Worm (Caenorhabditis elegans) whole organism, early embryonic: Measurements from ENCODE around the gene gid-2.

Experiments
- B0310.2 ChIP-seq: sonication (generic microtip); optimal IDR thresholded peaks from 2 replicates; lab custom pipeline; 2016; ENCODE audit warnings: mild to moderate bottlenecking, missing genetic modification characterization, missing compliant biosample characterization
- F13C5.2 ChIP-seq: sonication (generic microtip); optimal IDR thresholded peaks from 2 replicates; lab custom pipeline; 2017; ENCODE audit warnings: mild to moderate bottlenecking, missing genetic modification characterization, inconsistent platforms, missing compliant biosample characterization
- aly-1 ChIP-seq: sonication (generic microtip); optimal IDR thresholded peaks from 2 replicates; lab custom pipeline; 2016; ENCODE audit warnings: missing genetic modification characterization, missing compliant biosample characterization
- ama-1 ChIP-seq: fragments of 150-350 bp; optimal IDR thresholded peaks from 2 replicates; lab custom pipeline; 2014
- ceh-13 ChIP-seq: fragments of 200-800 bp; sonication (Bioruptor generic); optimal IDR thresholded peaks from 2 replicates; lab custom pipeline; 2018; ENCODE audit warnings: mild to moderate bottlenecking, missing genetic modification characterization, missing compliant biosample characterization
- ceh-36 ChIP-seq: sonication (generic microtip); optimal IDR thresholded peaks from 2 replicates; lab custom pipeline; 2016; ENCODE audit warnings: missing genetic modification characterization, inconsistent platforms, missing compliant biosample characterization
- ets-7 ChIP-seq: sonication (generic microtip); optimal IDR thresholded peaks from 2 replicates; lab custom pipeline; 2016; ENCODE audit warnings: missing genotype, missing genetic modification characterization, missing compliant biosample characterization
- flt-1 ChIP-seq: fragments of 200-800 bp; sonication (Bioruptor generic); IDR thresholded peaks from 2 replicates; pipeline ENCODE4 v1.3.6; 2022; ENCODE audit warnings: missing genetic modification characterization, missing compliant biosample characterization
- hmbx-1 ChIP-seq: sonication (generic microtip); optimal IDR thresholded peaks from 2 replicates; lab custom pipeline; 2016; ENCODE audit warnings: mild to moderate bottlenecking, missing genetic modification characterization, missing compliant biosample characterization
- hmg-4 ChIP-seq: fragments of 200-800 bp; sonication (Bioruptor generic); optimal IDR thresholded peaks from 2 replicates; lab custom pipeline; 2018; ENCODE audit warnings: mild to moderate bottlenecking, missing genetic modification characterization, missing compliant biosample characterization
- hnd-1 ChIP-seq: sonication (generic microtip); optimal IDR thresholded peaks from 2 replicates; lab custom pipeline; 2016; ENCODE audit warnings: missing genetic modification characterization, missing compliant biosample characterization
- pes-1 ChIP-seq: fragments of 200-800 bp; sonication (Bioruptor generic); IDR thresholded peaks from 2 replicates; pipeline ENCODE4 v1.3.6; 2022; ENCODE audit warnings: missing genetic modification reagents, missing genetic modification characterization, missing compliant biosample characterization
- scrt-1 ChIP-seq: fragments of 200-800 bp; sonication (Bioruptor generic); IDR thresholded peaks from 2 replicates; pipeline ENCODE4 v1.3.6; 2022; ENCODE audit warnings: missing genetic modification characterization, missing compliant biosample characterization
- sea-1 ChIP-seq: fragments of 200-800 bp; sonication (Bioruptor generic); conservative IDR thresholded peaks from 2 replicates; pipeline ENCODE4 v1.3.6; 2022; ENCODE audit warnings: missing genetic modification characterization, missing compliant biosample characterization
- tbx-11 ChIP-seq: fragments of 200-800 bp; sonication (Bioruptor generic); IDR thresholded peaks from 2 replicates; pipeline ENCODE4 v1.3.6; 2022; ENCODE audit warnings: missing genetic modification characterization, missing compliant biosample characterization
- tbx-37 ChIP-seq: fragments of 200-800 bp; sonication (Bioruptor generic); conservative IDR thresholded peaks from 2 replicates; pipeline ENCODE4 v1.3.6; 2022; ENCODE audit warnings: missing genetic modification reagents, missing genetic modification characterization, missing compliant biosample characterization
- tra-4 ChIP-seq: sonication (generic microtip); optimal IDR thresholded peaks from 2 replicates; lab custom pipeline; 2017; ENCODE audit warnings: missing genetic modification characterization, missing compliant biosample characterization

Gene gid-2

DNA sequence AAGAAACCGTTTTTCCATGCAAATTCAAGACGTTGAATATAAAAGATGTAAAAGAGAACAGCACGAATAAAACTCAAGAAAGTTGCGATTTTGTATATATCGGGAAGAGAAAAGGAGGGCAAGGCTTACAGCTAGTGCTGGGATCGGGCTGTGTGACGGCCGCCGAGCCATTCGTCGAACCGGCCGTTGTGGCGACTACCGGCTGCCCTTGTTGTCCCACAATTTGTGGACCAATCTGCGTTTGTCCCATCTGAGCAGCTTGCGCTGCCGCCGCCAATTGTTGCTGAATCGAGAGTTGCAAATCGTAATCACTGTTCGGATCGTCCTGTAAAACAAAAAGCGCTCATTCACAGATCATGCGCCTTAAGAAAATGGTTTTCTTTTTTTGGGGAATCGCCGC is 8.5 kb upstream of the gid-2 start:
- TF ChIP-seq B0310.2 (peak; percentile 10), pes-1 (GFP tag; lab: Robert Waterston, UW) (no peak)

DNA sequence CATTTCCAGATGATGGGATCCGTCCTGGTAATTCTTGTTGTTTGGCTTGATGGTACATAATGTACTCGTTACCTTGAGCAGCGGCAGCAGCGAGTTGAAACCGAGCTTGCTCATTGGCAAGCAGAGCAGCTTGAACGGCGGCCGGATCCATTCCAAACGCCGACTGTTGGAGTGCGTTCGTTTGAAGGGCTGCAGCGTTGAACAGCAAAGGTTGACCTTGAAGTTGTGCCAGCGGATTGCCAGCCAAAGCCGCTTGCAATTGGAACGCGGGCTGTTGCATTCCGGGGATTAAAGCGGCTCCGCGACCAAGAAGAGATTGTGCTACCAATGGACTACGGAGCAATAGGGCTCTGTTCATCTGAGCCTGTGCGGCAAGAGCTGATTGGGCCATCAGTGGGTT is 7.4 kb upstream of the gid-2 start:
- TF ChIP-seq tbx-37 (GFP tag; lab: Robert Waterston, UW), result no peak
- TF ChIP-seq hmbx-1, result no peak
- TF ChIP-seq ets-7, result no peak
- no peak for TF ChIP-seq pes-1 (GFP tag; lab: Robert Waterston, UW)
- TF ChIP-seq scrt-1 (GFP tag; lab: Robert Waterston, UW), result no peak
- no peak for TF ChIP-seq flt-1
- TF ChIP-seq F13C5.2 (tag; lab: Kevin White, UChicago), result no peak
- no peak for TF ChIP-seq tbx-11

DNA sequence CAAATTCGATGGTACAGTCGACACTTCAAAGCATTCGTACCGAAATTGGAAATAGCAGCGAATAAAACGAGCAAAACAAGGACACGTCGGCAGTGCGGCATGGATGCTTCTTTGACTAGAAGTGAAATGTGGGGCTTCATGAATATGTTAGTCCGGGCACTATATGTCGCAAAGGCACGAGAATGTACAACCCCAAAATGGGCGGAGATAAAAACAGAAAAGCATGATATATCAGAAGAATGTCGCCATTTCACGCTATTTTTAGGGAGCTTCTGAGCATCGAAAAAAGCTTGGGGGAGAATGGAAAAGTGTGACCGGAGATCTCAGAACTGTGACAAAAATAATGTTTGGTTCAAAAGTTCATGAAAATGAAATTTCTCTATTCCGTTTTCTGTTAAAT is 4.5 kb upstream of the gid-2 start, which contains the start of gene T07D1.3:
TSS of gene T07D1.3 (minus strand) at position 101 of the 400 bp plus-strand sequence.
- TF ChIP-seq hmbx-1, result no peak
- no peak for TF ChIP-seq sea-1
- no peak for TF ChIP-seq hnd-1 (tag; lab: Kevin White, UChicago)
- no peak for TF ChIP-seq ama-1 (lab: Kevin White, UChicago)

DNA sequence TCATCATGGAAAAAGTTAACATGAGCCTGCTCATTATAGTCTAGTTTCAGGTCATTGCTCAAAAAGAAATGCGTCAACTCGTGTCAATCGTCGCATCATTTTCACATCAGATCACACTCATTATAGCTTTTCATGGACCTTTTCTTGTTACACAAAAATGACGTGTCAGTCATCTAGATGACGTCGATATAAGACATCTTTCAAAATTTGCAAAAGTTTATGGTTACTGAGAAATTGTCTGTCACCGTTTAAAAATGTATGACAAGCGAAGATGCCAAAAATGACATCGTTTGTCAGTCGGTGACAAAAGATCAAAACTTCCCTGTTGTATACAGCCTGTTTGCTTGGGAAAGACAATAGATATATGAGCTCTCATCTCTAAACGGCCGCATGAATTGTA is 2.4 kb upstream of the gid-2 start:
- no peak for TF ChIP-seq B0310.2
- TF ChIP-seq pes-1 (GFP tag; lab: Robert Waterston, UW), result no peak
- no peak for TF ChIP-seq hmbx-1
- TF ChIP-seq tra-4 (tag; lab: Kevin White, UChicago), result no peak
- TF ChIP-seq ama-1 (lab: Kevin White, UChicago), result no peak
- TF ChIP-seq ceh-13 (GFP tag; lab: Kevin White, UChicago), result no peak
- TF ChIP-seq tbx-37 (GFP tag; lab: Robert Waterston, UW), result no peak
- TF ChIP-seq F13C5.2 (tag; lab: Kevin White, UChicago), result no peak
- TF ChIP-seq aly-1 (tag; lab: Kevin White, UChicago), result no peak
- no peak for TF ChIP-seq ets-7
- no peak for TF ChIP-seq hnd-1 (tag; lab: Kevin White, UChicago)
- TF ChIP-seq tbx-11, result no peak
- TF ChIP-seq scrt-1 (GFP tag; lab: Robert Waterston, UW), result no peak
- TF ChIP-seq flt-1, result no peak
- TF ChIP-seq sea-1, result no peak

DNA sequence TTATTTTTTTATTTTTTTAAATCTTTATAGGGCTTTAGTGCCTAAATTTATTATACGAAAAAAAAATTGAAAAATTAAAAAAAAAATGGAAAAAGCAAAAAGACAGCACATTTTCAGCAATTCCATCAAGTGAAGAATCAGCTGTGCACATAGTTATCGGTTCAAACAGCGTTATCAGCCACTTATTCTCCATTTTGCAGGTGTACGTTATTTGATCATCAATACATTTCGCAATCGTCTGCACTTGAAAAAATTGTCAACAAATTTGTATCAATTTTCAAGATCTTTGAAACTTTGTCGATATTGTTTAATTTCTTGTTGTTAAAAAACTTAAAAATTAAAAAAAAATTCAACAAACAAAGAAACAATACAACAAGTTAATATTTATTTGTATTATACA is 971 bp upstream of the gid-2 start:
- no peak for TF ChIP-seq F13C5.2 (tag; lab: Kevin White, UChicago)
- no peak for TF ChIP-seq ets-7
- TF ChIP-seq scrt-1 (GFP tag; lab: Robert Waterston, UW), result no peak
- TF ChIP-seq ama-1 (lab: Kevin White, UChicago), result no peak
- TF ChIP-seq aly-1 (tag; lab: Kevin White, UChicago), result no peak
- TF ChIP-seq hmg-4 (GFP tag; lab: Kevin White, UChicago), result no peak
- TF ChIP-seq B0310.2, result no peak
- no peak for TF ChIP-seq tra-4 (tag; lab: Kevin White, UChicago)
- TF ChIP-seq ceh-13 (GFP tag; lab: Kevin White, UChicago), result no peak
- TF ChIP-seq pes-1 (GFP tag; lab: Robert Waterston, UW), result no peak
- TF ChIP-seq hmbx-1, result no peak
- TF ChIP-seq hnd-1 (tag; lab: Kevin White, UChicago), result no peak
- no peak for TF ChIP-seq tbx-37 (GFP tag; lab: Robert Waterston, UW)

ce11 chrX:2439309-2439708 is 552 bp upstream of the gid-2 start:
- TF ChIP-seq F13C5.2 (tag; lab: Kevin White, UChicago) (no peak), sea-1 (no peak), ama-1 (lab: Kevin White, UChicago) (no peak), hmg-4 (GFP tag; lab: Kevin White, UChicago) (no peak), pes-1 (GFP tag; lab: Robert Waterston, UW) (no peak), tra-4 (tag; lab: Kevin White, UChicago) (no peak), ets-7 (no peak), ceh-36 (no peak), hmbx-1 (no peak), flt-1 (no peak), tbx-11 (no peak), ceh-13 (GFP tag; lab: Kevin White, UChicago) (no peak), hnd-1 (tag; lab: Kevin White, UChicago) (no peak), B0310.2 (no peak), scrt-1 (GFP tag; lab: Robert Waterston, UW) (no peak), tbx-37 (GFP tag; lab: Robert Waterston, UW) (no peak), aly-1 (tag; lab: Kevin White, UChicago) (no peak)

ce11 chrX:2435353-2435752 is 3.4 kb downstream of the gid-2 start:
- no peak for TF ChIP-seq hmg-4 (GFP tag; lab: Kevin White, UChicago)
- TF ChIP-seq aly-1 (tag; lab: Kevin White, UChicago), result no peak
- no peak for TF ChIP-seq hmbx-1
- no peak for TF ChIP-seq F13C5.2 (tag; lab: Kevin White, UChicago)
- TF ChIP-seq scrt-1 (GFP tag; lab: Robert Waterston, UW), result no peak
- TF ChIP-seq hnd-1 (tag; lab: Kevin White, UChicago), result no peak
- no peak for TF ChIP-seq tbx-37 (GFP tag; lab: Robert Waterston, UW)

DNA sequence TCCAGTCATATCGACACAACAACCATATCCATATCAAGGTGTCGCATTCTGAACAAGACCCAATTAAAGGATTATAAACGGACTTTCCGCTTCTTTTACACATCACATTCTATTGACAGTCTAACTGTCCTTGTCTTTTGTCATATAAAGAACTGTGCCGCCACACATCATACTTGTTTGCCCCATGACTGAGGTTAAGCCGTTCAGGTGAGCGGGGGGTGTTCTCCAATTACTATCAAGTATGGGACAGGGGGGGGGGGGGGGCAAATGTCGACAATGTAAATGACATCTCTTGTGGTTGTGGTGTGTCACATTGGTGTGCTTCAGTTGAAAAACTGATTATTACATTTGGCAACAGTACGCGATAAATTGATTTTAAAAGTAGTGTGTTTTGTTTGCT is 5.0 kb downstream of the gid-2 start:
- TF ChIP-seq aly-1 (tag; lab: Kevin White, UChicago) (no peak), scrt-1 (GFP tag; lab: Robert Waterston, UW) (no peak), B0310.2 (peak; percentile 41)

- TF ChIP-seq ceh-36 (no peak), scrt-1 (GFP tag; lab: Robert Waterston, UW) (0 out of 2 replicates have a peak, but pooled peaks have one; percentile 26), B0310.2 (peak; percentile 6), ceh-13 (GFP tag; lab: Kevin White, UChicago) (no peak), aly-1 (tag; lab: Kevin White, UChicago) (peak; percentile 15), pes-1 (GFP tag; lab: Robert Waterston, UW) (no peak), hmg-4 (GFP tag; lab: Kevin White, UChicago) (peak; percentile 91)
These were observed 6.3 kb downstream of the gid-2 start for ce11 chrX:2432459-2432858.
